Worm (Caenorhabditis elegans) whole organism, early embryonic: Measurements from ENCODE around the gene cox-11.

Source experiments
- F13C5.2 ChIP-seq: sonication (generic microtip); optimal IDR thresholded peaks from 2 replicates; lab custom pipeline; 2017; ENCODE audit warnings: mild to moderate bottlenecking, missing genetic modification characterization, inconsistent platforms, missing compliant biosample characterization
- flt-1 ChIP-seq: fragments of 200-800 bp; sonication (Bioruptor generic); IDR thresholded peaks from 2 replicates; pipeline ENCODE4 v1.3.6; 2022; ENCODE audit warnings: missing genetic modification characterization, missing compliant biosample characterization
- hmbx-1 ChIP-seq: sonication (generic microtip); optimal IDR thresholded peaks from 2 replicates; lab custom pipeline; 2016; ENCODE audit warnings: mild to moderate bottlenecking, missing genetic modification characterization, missing compliant biosample characterization
- hmg-4 ChIP-seq: fragments of 200-800 bp; sonication (Bioruptor generic); optimal IDR thresholded peaks from 2 replicates; lab custom pipeline; 2018; ENCODE audit warnings: mild to moderate bottlenecking, missing genetic modification characterization, missing compliant biosample characterization
- scrt-1 ChIP-seq: fragments of 200-800 bp; sonication (Bioruptor generic); IDR thresholded peaks from 2 replicates; pipeline ENCODE4 v1.3.6; 2022; ENCODE audit warnings: missing genetic modification characterization, missing compliant biosample characterization

ce11 chrIV:13261778-13262177 is 17.7 kb downstream of the cox-11 start:
- TF ChIP-seq hmg-4 (GFP tag; lab: Kevin White, UChicago) (no peak), F13C5.2 (tag; lab: Kevin White, UChicago) (no peak), scrt-1 (no peak), hmbx-1 (tag; lab: Kevin White, UChicago) (no peak), flt-1 (GFP tag; lab: Robert Waterston, UW) (no peak)
